Worm (Caenorhabditis elegans) whole organism, young adult: Measurements from ENCODE around the gene cin-4.
A peak's percentile ranks its signal among the peaks of the same experiment; 100 is the strongest.

Experiments
- B0336.3 ChIP-seq: fragments of 200-800 bp; sonication (Bioruptor generic); IDR thresholded peaks from 2 replicates; pipeline ENCODE4 v1.3.6; 2022; ENCODE audit warnings: missing genetic modification characterization, missing compliant biosample characterization
- ama-1 ChIP-seq, 3 experiments: fragments of 150-350 bp in 1 of 3; sonication (generic microtip) in 2 of 3; optimal IDR thresholded peaks; 2 replicates each; lab custom pipeline; 2014 to 2018; ENCODE audit warnings: missing biosample characterization in 2 of 3, missing genetic modification characterization in 2 of 3, missing genetic modification reagents in 2 of 3
- ceh-58 ChIP-seq: fragments of 200-800 bp; sonication (Bioruptor generic); IDR thresholded peaks from 2 replicates; pipeline ENCODE4 v1.3.6; 2022; ENCODE audit warnings: missing genetic modification characterization, missing compliant biosample characterization
- chd-7 ChIP-seq: sonication (generic microtip); optimal IDR thresholded peaks from 2 replicates; lab custom pipeline; 2016; ENCODE audit warnings: mild to moderate bottlenecking, missing genetic modification characterization, moderate library complexity, missing compliant biosample characterization
- lin-26 ChIP-seq: fragments of 200-800 bp; sonication (Bioruptor generic); IDR thresholded peaks from 2 replicates; pipeline ENCODE4 v1.3.6; 2022; ENCODE audit warnings: missing genetic modification reagents, missing genetic modification characterization, missing compliant biosample characterization
- nhr-120 ChIP-seq: fragments of 200-800 bp; sonication (Bioruptor generic); IDR thresholded peaks from 2 replicates; pipeline ENCODE4 v1.3.6; 2022; ENCODE audit warnings: missing genetic modification characterization, missing compliant biosample characterization
- nhr-80 ChIP-seq: sonication (generic microtip); optimal IDR thresholded peaks from 2 replicates; lab custom pipeline; 2016; ENCODE audit warnings: missing genetic modification characterization, missing compliant biosample characterization
- pbrm-1 ChIP-seq: fragments of 200-800 bp; sonication (Bioruptor generic); IDR thresholded peaks from 2 replicates; pipeline ENCODE4 v1.3.6; 2022; ENCODE audit warnings: missing genetic modification reagents, missing genetic modification characterization, missing compliant biosample characterization

DNA sequence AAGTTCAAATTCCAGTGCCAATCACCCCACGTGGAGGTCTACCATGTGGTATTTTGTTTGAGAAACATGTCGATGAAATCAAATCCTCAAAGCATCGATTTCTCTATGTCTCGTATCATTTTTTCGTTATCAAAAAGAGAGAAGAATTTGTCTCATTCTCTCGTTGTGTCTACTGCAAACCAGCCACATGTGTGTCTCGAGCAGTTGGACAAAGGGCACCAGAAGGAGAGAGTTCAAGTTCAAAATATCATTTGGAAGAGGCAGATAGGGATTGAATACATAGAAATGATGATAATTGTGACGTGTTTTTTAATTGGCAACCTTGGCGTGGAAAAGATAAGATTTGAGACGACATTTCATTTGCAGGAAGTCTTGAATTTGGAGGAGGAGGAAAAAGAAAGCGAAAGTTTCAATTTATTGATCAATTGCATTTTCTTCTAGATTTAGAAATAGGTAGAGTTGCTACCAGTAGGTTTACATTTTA lies 21.2 kb downstream of the cin-4 start:
- TF ChIP-seq B0336.3 (no peak), pbrm-1 (GFP tag; lab: Robert Waterston, UW) (peak; percentile 53; the same call in 1 of the 2 replicates), lin-26 (GFP tag; lab: Robert Waterston, UW) (0 out of 2 replicates have a peak, but pooled peaks have one; percentile 53), chd-7 (tag; lab: Kevin White, UChicago) (no peak), nhr-80 (tag; lab: Kevin White, UChicago) (peak; percentile 70), ceh-58 (GFP tag; lab: Robert Waterston, UW) (no peak), ama-1 (optimal IDR thresholded peaks at IDR 0.05; lab: Kevin White, UChicago) (no peak), ama-1 (GFP tag; optimal IDR thresholded peaks at IDR 0.05; lab: Kevin White, UChicago) (no peak), nhr-120 (no peak)
